Fruit fly (Drosophila melanogaster) Kc167 (cell line): Measurements from ENCODE around the gene Lamtor4.

Source experiments
- Myc ChIP-seq: fragments of >200 bp; optimal IDR thresholded peaks from 2 replicates; lab custom pipeline; 2017; ENCODE audit warnings: missing external identifiers
- Sin3A ChIP-seq: fragments of >200 bp; optimal IDR thresholded peaks from 2 replicates; lab custom pipeline; 2018; ENCODE audit warnings: missing external identifiers
- h ChIP-seq: fragments of >200 bp; optimal IDR thresholded peaks from 3 replicates; lab custom pipeline; 2018; ENCODE audit warnings: missing external identifiers
- insv ChIP-seq: fragments of >200 bp; optimal IDR thresholded peaks from 3 replicates; lab custom pipeline; 2018; ENCODE audit warnings: missing external identifiers
- psq ChIP-seq: fragments of >200 bp; optimal IDR thresholded peaks from 2 replicates; lab custom pipeline; 2017; ENCODE audit warnings: missing external identifiers
- ttk ChIP-seq: sonication (Bioruptor generic); optimal IDR thresholded peaks from 2 replicates; lab custom pipeline; 2017; ENCODE audit warnings: missing external identifiers

DNA sequence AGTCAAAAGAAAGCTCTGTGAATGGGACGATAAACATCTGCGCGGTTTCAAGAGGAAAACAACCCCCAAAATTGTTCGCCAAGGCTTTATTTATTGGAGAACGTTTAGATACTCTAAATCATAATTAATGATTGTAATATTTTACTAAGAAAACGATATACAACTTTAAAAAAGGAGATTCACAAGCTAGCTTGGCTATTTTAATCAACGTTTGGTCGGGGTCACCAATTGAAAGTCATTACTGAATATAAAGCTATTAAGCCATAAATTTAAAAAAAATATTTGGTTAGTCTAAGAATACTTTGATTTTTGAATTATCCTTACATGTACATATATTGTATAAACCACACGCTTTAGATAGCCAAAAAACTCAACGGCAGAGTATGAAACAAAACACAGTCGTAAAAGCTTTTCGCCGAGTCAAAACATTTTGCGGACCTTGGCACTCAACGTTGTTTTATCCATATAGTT lies 4.5 kb upstream of the Lamtor4 start, which contains the start of gene Fie:
- TF ChIP-seq psq (lab: Kevin White, UChicago) (no peak), h (lab: Kevin White, UChicago) (no peak), ttk (lab: Kevin White, UChicago) (no peak), Sin3A (no peak), Myc (lab: Kevin White, UChicago) (no peak), insv (lab: Kevin White, UChicago) (no peak)
